Worm (Caenorhabditis elegans) whole organism, dauer: ENCODE measurements around the gene W01D2.6.

Experiments
- unc-62 ChIP-seq: sonication (generic microtip); optimal IDR thresholded peaks from 2 replicates; lab custom pipeline; 2017; ENCODE audit warnings: missing biosample characterization, missing genetic modification reagents, missing genetic modification characterization

Gene W01D2.6

ce11 chrII:14843016-14843415 is 34.2 kb downstream of the W01D2.6 start, which contains the start of gene cdh-7:
cdh-7 (plus strand) TSS chrII:14843229.
- no peak for TF ChIP-seq unc-62 (GFP tag; lab: Kevin White, UChicago)

ce11 chrII:14844253-14844652 is 35.5 kb downstream of the W01D2.6 start:
- TF ChIP-seq unc-62 (GFP tag; lab: Kevin White, UChicago): no peak

- TF ChIP-seq unc-62 (GFP tag; lab: Kevin White, UChicago): no peak
Measured at ce11 chrII:14849897-14850296, 41.1 kb downstream of the W01D2.6 start.

ce11 chrII:14851483-14851882 is 42.7 kb downstream of the W01D2.6 start, which contains the start of gene R05H10.1:
R05H10.1 (plus strand) TSS chrII:14851816.
- no peak for TF ChIP-seq unc-62 (GFP tag; lab: Kevin White, UChicago)

- TF ChIP-seq unc-62 (GFP tag; lab: Kevin White, UChicago): no peak
Measured at ce11 chrII:14855229-14855628, 46.4 kb downstream of the W01D2.6 start, which contains the start of gene R05H10.7. R05H10.7 (plus strand) TSS chrII:14855529.

- no peak for TF ChIP-seq unc-62 (GFP tag; lab: Kevin White, UChicago)
Measured at ce11 chrII:14856922-14857321, 48.1 kb downstream of the W01D2.6 start, which contains the start of gene rbm-28. rbm-28 (plus strand) TSS chrII:14857259.
